Fruit fly (Drosophila melanogaster) whole organism, embryonic: Measurements from ENCODE around the gene Est-Q.

Experiments
- CG13123 ChIP-seq: fragments of 200-800 bp; sonication (Bioruptor generic); optimal IDR thresholded peaks from 2 replicates; lab custom pipeline; 2016; ENCODE audit warnings: missing biosample characterization, missing genetic modification characterization
- CG17612 ChIP-seq: fragments of 200-800 bp; sonication (Bioruptor generic); IDR thresholded peaks from 2 replicates; pipeline ENCODE4 v1.3.6; 2022; ENCODE audit warnings: missing biosample characterization, missing genetic modification characterization
- CG2712 ChIP-seq: fragments of 200-800 bp; optimal IDR thresholded peaks from 3 replicates; lab custom pipeline; 2019; ENCODE audit warnings: missing biosample characterization, mild to moderate bottlenecking, missing genetic modification characterization, moderate library complexity
- CG7839 ChIP-seq: fragments of 200-800 bp; sonication (Bioruptor generic); optimal IDR thresholded peaks from 3 replicates; lab custom pipeline; 2018; ENCODE audit warnings: missing biosample characterization, mild to moderate bottlenecking, missing genetic modification characterization, moderate library complexity
- Hr51 ChIP-seq, 2 experiments: fragments of 200-800 bp; sonication (Bioruptor generic); optimal IDR thresholded peaks; 2 replicates in 1 of 2; 3 replicates in 1 of 2; lab custom pipeline; 2016 to 2018; ENCODE audit warnings: missing biosample characterization in 2 of 2, missing genetic modification characterization in 2 of 2, mild to moderate bottlenecking in 1 of 2, moderate library complexity in 1 of 2
- Poxn ChIP-seq: fragments of 200-800 bp; sonication (Bioruptor generic); IDR thresholded peaks from 2 replicates; pipeline ENCODE4 v1.3.6; 2022; ENCODE audit warnings: missing biosample characterization, missing genetic modification characterization
- eyg ChIP-seq: fragments of 200-800 bp; sonication (Bioruptor generic); optimal IDR thresholded peaks from 3 replicates; lab custom pipeline; 2016; ENCODE audit warnings: missing biosample characterization, missing genetic modification characterization
- lola ChIP-seq, 3 experiments: fragments of >200 bp in 2 of 3; fragments of 200-800 bp in 1 of 3; sonication (Bioruptor generic) in 1 of 3; optimal IDR thresholded peaks; 2 replicates each; lab custom pipeline; 2017 to 2019; ENCODE audit warnings: missing biosample characterization in 3 of 3, missing genetic modification characterization in 3 of 3, mild to moderate bottlenecking in 1 of 3, moderate library complexity in 1 of 3
- zen2 ChIP-seq: fragments of 200-800 bp; sonication (Bioruptor generic); IDR thresholded peaks from 3 replicates; pipeline ENCODE4 v1.3.6; 2022; ENCODE audit warnings: missing biosample characterization, missing genetic modification characterization; ENCODE audit not compliant: partially characterized antibody

DNA sequence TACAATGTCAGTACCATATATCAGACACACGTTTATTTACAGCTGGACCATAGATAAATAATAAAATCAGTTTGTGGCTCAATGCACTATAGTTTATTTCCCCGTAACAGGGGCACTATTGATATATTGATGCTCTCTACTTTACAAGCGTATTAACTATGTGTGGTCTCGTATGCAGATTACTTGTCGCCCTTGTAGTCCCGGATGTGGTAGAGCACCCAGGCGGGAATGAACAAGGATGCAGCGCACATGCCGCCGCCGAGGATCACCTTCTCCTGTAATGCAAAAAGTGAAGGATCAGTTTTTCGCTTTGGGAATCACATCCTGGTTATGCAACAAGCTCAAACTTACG is 37.6 kb downstream of the Est-Q start:
- no peak for TF ChIP-seq CG2712 (tag; lab: Kevin White, UChicago)
- no peak for TF ChIP-seq CG7839 (tag; lab: Kevin White, UChicago)
- no peak for TF ChIP-seq zen2 (GFP tag; lab: Robert Waterston, UW)
- no peak for TF ChIP-seq Poxn
- no peak for TF ChIP-seq eyg (GFP tag; lab: Kevin White, UChicago)
- no peak for TF ChIP-seq CG17612
- no peak for TF ChIP-seq CG13123
- no peak for TF ChIP-seq lola (GFP tag; optimal IDR thresholded peaks at IDR 0.05; lab: Kevin White, UChicago)
- TF ChIP-seq Hr51 (GFP tag; optimal IDR thresholded peaks at IDR 0.05; lab: Kevin White, UChicago), result no peak
